Worm (Caenorhabditis elegans): Measurements from ENCODE around the gene ZK652.8.

ce11 chrIII:7835684-7836083, 7.8 kb downstream of the ZK652.8 start:
- TF ChIP-seq daf-12 (tag; optimal IDR thresholded peaks at IDR 0.05) (no peak), gei-8 (GFP tag; optimal IDR thresholded peaks at IDR 0.05) (no peak), nhr-102 (tag; optimal IDR thresholded peaks at IDR 0.05) (no peak), tag-97 (GFP tag; IDR thresholded peaks at IDR 0.05) (no peak)
